Fruit fly (Drosophila melanogaster) whole organism, embryonic: ENCODE results near the gene IntS10.
A peak's percentile ranks its signal among the peaks of the same experiment; 100 is the strongest.

Source experiments
- Abd-B ChIP-seq: fragments of 200-800 bp; sonication (Bioruptor generic); optimal IDR thresholded peaks from 2 replicates; lab custom pipeline; 2018; ENCODE audit warnings: missing biosample characterization, mild to moderate bottlenecking, missing genetic modification characterization, moderate library complexity
- Aef1 ChIP-seq: fragments of 200-800 bp; sonication (Bioruptor generic); IDR thresholded peaks from 3 replicates; pipeline ENCODE4 v1.3.6; 2022; ENCODE audit warnings: missing biosample characterization, missing genetic modification characterization
- Antp ChIP-seq: fragments of 200-800 bp; sonication (Bioruptor generic); optimal IDR thresholded peaks from 3 replicates; lab custom pipeline; 2016; ENCODE audit warnings: missing biosample characterization, missing genetic modification characterization
- CG11560 ChIP-seq: fragments of 200-800 bp; sonication (Bioruptor generic); IDR thresholded peaks from 3 replicates; pipeline ENCODE4 v1.3.6; 2022; ENCODE audit warnings: missing biosample characterization, missing genetic modification characterization
- CG12104 ChIP-seq: fragments of 200-800 bp; sonication (Bioruptor generic); optimal IDR thresholded peaks from 3 replicates; lab custom pipeline; 2016; ENCODE audit warnings: missing biosample characterization, missing genetic modification characterization
- CG13775 ChIP-seq: fragments of 200-800 bp; sonication (Bioruptor generic); optimal IDR thresholded peaks from 3 replicates; lab custom pipeline; 2017; ENCODE audit warnings: missing biosample characterization, mild to moderate bottlenecking, missing genetic modification characterization
- CG14860 ChIP-seq: fragments of 200-800 bp; sonication (Bioruptor generic); IDR thresholded peaks from 3 replicates; pipeline ENCODE4 v1.3.6; 2022; ENCODE audit warnings: missing biosample characterization, missing genetic modification characterization; ENCODE audit not compliant: partially characterized antibody
- CG15073 ChIP-seq: fragments of 200-800 bp; sonication (Bioruptor generic); optimal IDR thresholded peaks from 2 replicates; lab custom pipeline; 2016; ENCODE audit warnings: missing biosample characterization, missing genetic modification characterization
- CG1603 ChIP-seq: fragments of 200-800 bp; sonication (Bioruptor generic); optimal IDR thresholded peaks from 2 replicates; lab custom pipeline; 2019; ENCODE audit warnings: missing biosample characterization, mild to moderate bottlenecking, missing genetic modification characterization, moderate library complexity
- CG18476 ChIP-seq: fragments of 200-800 bp; sonication (Bioruptor generic); optimal IDR thresholded peaks from 2 replicates; lab custom pipeline; 2016; ENCODE audit warnings: missing biosample characterization, mild to moderate bottlenecking, missing genetic modification characterization
- CG2875 ChIP-seq: fragments of 200-800 bp; sonication (Bioruptor generic); optimal IDR thresholded peaks from 2 replicates; lab custom pipeline; 2017; ENCODE audit warnings: missing biosample characterization, mild to moderate bottlenecking, missing genetic modification characterization, missing genetic modification reagents
- CG3407 ChIP-seq: fragments of 200-800 bp; sonication (Bioruptor generic); optimal IDR thresholded peaks from 2 replicates; lab custom pipeline; 2018; ENCODE audit warnings: missing biosample characterization, mild to moderate bottlenecking, missing genetic modification characterization
- CG34376 ChIP-seq: fragments of 200-800 bp; sonication (Bioruptor generic); optimal IDR thresholded peaks from 2 replicates; lab custom pipeline; 2018; ENCODE audit warnings: missing biosample characterization, mild to moderate bottlenecking, missing genetic modification characterization
- CG5245 ChIP-seq: fragments of 200-800 bp; sonication (Bioruptor generic); optimal IDR thresholded peaks from 3 replicates; lab custom pipeline; 2016; ENCODE audit warnings: missing biosample characterization, missing genetic modification characterization
- CG6175 ChIP-seq: fragments of 200-800 bp; sonication (Bioruptor generic); IDR thresholded peaks from 3 replicates; pipeline ENCODE4 v1.3.6; 2022; ENCODE audit warnings: missing biosample characterization, missing genetic modification characterization
- CG6654 ChIP-seq: fragments of 200-800 bp; sonication (Bioruptor generic); optimal IDR thresholded peaks from 2 replicates; lab custom pipeline; 2017; ENCODE audit warnings: missing biosample characterization, mild to moderate bottlenecking, missing genetic modification characterization
- CG7556 ChIP-seq: fragments of 200-800 bp; sonication (Bioruptor generic); optimal IDR thresholded peaks from 2 replicates; lab custom pipeline; 2017; ENCODE audit warnings: missing biosample characterization, mild to moderate bottlenecking, missing genetic modification characterization
- CG7839 ChIP-seq: fragments of 200-800 bp; sonication (Bioruptor generic); optimal IDR thresholded peaks from 3 replicates; lab custom pipeline; 2018; ENCODE audit warnings: missing biosample characterization, mild to moderate bottlenecking, missing genetic modification characterization, moderate library complexity
- CTCF ChIP-seq: fragments of 200-800 bp; sonication (Bioruptor generic); optimal IDR thresholded peaks from 2 replicates; lab custom pipeline; 2017; ENCODE audit warnings: missing biosample characterization, mild to moderate bottlenecking, missing genetic modification characterization, moderate library complexity
- ERR ChIP-seq: fragments of 200-800 bp; sonication (Bioruptor generic); optimal IDR thresholded peaks from 2 replicates; lab custom pipeline; 2016; ENCODE audit warnings: missing biosample characterization, missing genetic modification characterization
- Elba2 ChIP-seq: fragments of 200-800 bp; sonication (Bioruptor generic); optimal IDR thresholded peaks from 3 replicates; lab custom pipeline; 2016; ENCODE audit warnings: missing biosample characterization, missing genetic modification characterization
- Ets97D ChIP-seq: fragments of 200-800 bp; sonication (Bioruptor generic); optimal IDR thresholded peaks from 3 replicates; lab custom pipeline; 2016; ENCODE audit warnings: missing biosample characterization, missing genetic modification characterization
- Hmx ChIP-seq: fragments of 200-800 bp; sonication (Bioruptor generic); optimal IDR thresholded peaks from 2 replicates; lab custom pipeline; 2016; ENCODE audit warnings: missing biosample characterization, missing genetic modification characterization
- Kr ChIP-seq: fragments of 200-800 bp; sonication (Bioruptor generic); optimal IDR thresholded peaks from 2 replicates; lab custom pipeline; 2017; ENCODE audit warnings: missing biosample characterization, mild to moderate bottlenecking, missing genetic modification characterization
- Lpt ChIP-seq: fragments of >200 bp; optimal IDR thresholded peaks from 2 replicates; lab custom pipeline; 2018; ENCODE audit warnings: missing biosample characterization, missing genetic modification characterization
- Max ChIP-seq: fragments of 200-800 bp; sonication (Bioruptor generic); optimal IDR thresholded peaks from 2 replicates; lab custom pipeline; 2016; ENCODE audit warnings: missing biosample characterization, mild to moderate bottlenecking, missing genetic modification characterization
- Med ChIP-seq: fragments of 200-800 bp; sonication (Bioruptor generic); peaks from one replicate; lab custom pipeline; 2016; ENCODE audit warnings: missing biosample characterization, missing genetic modification characterization, mild to moderate bottlenecking, inconsistent platforms, moderate library complexity
- Nf-YC ChIP-seq: fragments of 200-800 bp; optimal IDR thresholded peaks from 3 replicates; lab custom pipeline; 2019; ENCODE audit warnings: missing biosample characterization, mild to moderate bottlenecking, missing genetic modification characterization, moderate library complexity
- Oaz ChIP-seq: fragments of 200-800 bp; sonication (Bioruptor generic); IDR thresholded peaks from 2 replicates; pipeline ENCODE4 v1.3.6; 2022; ENCODE audit warnings: missing biosample characterization, missing genetic modification characterization
- TFAM ChIP-seq: fragments of 200-800 bp; sonication (Bioruptor generic); optimal IDR thresholded peaks from 2 replicates; lab custom pipeline; 2017; ENCODE audit warnings: missing biosample characterization, missing genetic modification characterization, inconsistent platforms
- Xrp1 ChIP-seq: fragments of 200-800 bp; sonication (Bioruptor generic); IDR thresholded peaks from 2 replicates; pipeline ENCODE4 v1.3.6; 2022; ENCODE audit warnings: missing biosample characterization, missing genetic modification characterization
- ap ChIP-seq: fragments of 200-800 bp; sonication (Bioruptor generic); IDR thresholded peaks from 2 replicates; pipeline ENCODE4 v1.3.6; 2022; ENCODE audit warnings: missing biosample characterization, missing genetic modification characterization
- cad ChIP-seq: fragments of >200 bp; optimal IDR thresholded peaks from 2 replicates; lab custom pipeline; 2017; ENCODE audit warnings: missing biosample characterization, missing genetic modification characterization
- cato ChIP-seq: fragments of 200-800 bp; sonication (Bioruptor generic); optimal IDR thresholded peaks from 2 replicates; lab custom pipeline; 2016; ENCODE audit warnings: missing biosample characterization, missing genetic modification characterization, borderline replicate concordance
- corto ChIP-seq: fragments of 200-800 bp; sonication (Bioruptor generic); optimal IDR thresholded peaks from 2 replicates; lab custom pipeline; 2016; ENCODE audit warnings: missing biosample characterization, mild to moderate bottlenecking, missing genetic modification characterization, moderate library complexity
- ewg ChIP-seq: fragments of 200-800 bp; sonication (Bioruptor generic); optimal IDR thresholded peaks from 3 replicates; lab custom pipeline; 2017; ENCODE audit warnings: mild to moderate bottlenecking, missing biosample characterization, missing genetic modification reagents, missing genetic modification characterization
- fd3F ChIP-seq: fragments of 200-800 bp; sonication (Bioruptor generic); optimal IDR thresholded peaks from 2 replicates; lab custom pipeline; 2018; ENCODE audit warnings: missing biosample characterization, mild to moderate bottlenecking, missing genetic modification characterization, moderate library complexity
- gce ChIP-seq: fragments of 200-800 bp; sonication (Bioruptor generic); IDR thresholded peaks from 3 replicates; pipeline ENCODE4 v1.3.6; 2022; ENCODE audit warnings: missing biosample characterization, missing genetic modification characterization
- grn ChIP-seq: fragments of 200-800 bp; sonication (Bioruptor generic); optimal IDR thresholded peaks from 3 replicates; lab custom pipeline; 2017; ENCODE audit warnings: missing biosample characterization, missing genetic modification characterization
- her ChIP-seq: fragments of 200-800 bp; sonication (Bioruptor generic); optimal IDR thresholded peaks from 2 replicates; lab custom pipeline; 2016; ENCODE audit warnings: missing biosample characterization, missing genetic modification characterization
- inv ChIP-seq: fragments of 200-800 bp; sonication (Bioruptor generic); IDR thresholded peaks from 2 replicates; pipeline ENCODE4 v1.3.6; 2022; ENCODE audit warnings: missing biosample characterization, missing genetic modification characterization; ENCODE audit not compliant: partially characterized antibody
- mam ChIP-seq: fragments of 200-800 bp; sonication (Bioruptor generic); optimal IDR thresholded peaks from 3 replicates; lab custom pipeline; 2016; ENCODE audit warnings: missing biosample characterization, missing genetic modification characterization
- otp ChIP-seq: fragments of 200-800 bp; sonication (Bioruptor generic); IDR thresholded peaks from 3 replicates; pipeline ENCODE4, ENCODE4 v1.3.6; 2022; ENCODE audit warnings: missing biosample characterization, missing genetic modification characterization
- pb ChIP-seq: fragments of 200-800 bp; sonication (Bioruptor generic); optimal IDR thresholded peaks from 3 replicates; lab custom pipeline; 2016; ENCODE audit warnings: missing biosample characterization, missing genetic modification characterization
- ro ChIP-seq: fragments of 200-800 bp; sonication (Bioruptor generic); IDR thresholded peaks from 2 replicates; pipeline ENCODE4 v1.3.6; 2022; ENCODE audit warnings: missing biosample characterization, missing genetic modification characterization
- run ChIP-seq: fragments of 200-800 bp; sonication (Bioruptor generic); optimal IDR thresholded peaks from 3 replicates; lab custom pipeline; 2018; ENCODE audit warnings: missing biosample characterization, mild to moderate bottlenecking, missing genetic modification characterization
- sens-2 ChIP-seq: fragments of 200-800 bp; sonication (Bioruptor generic); IDR thresholded peaks from 2 replicates; pipeline ENCODE4 v1.3.6; 2022; ENCODE audit warnings: missing biosample characterization, missing genetic modification characterization
- sob ChIP-seq: fragments of 200-800 bp; sonication (Bioruptor generic); IDR thresholded peaks from 2 replicates; pipeline ENCODE4 v1.3.6; 2022; ENCODE audit warnings: missing biosample characterization, missing genetic modification characterization
- sqz ChIP-seq: fragments of 200-800 bp; sonication (Bioruptor generic); optimal IDR thresholded peaks from 3 replicates; lab custom pipeline; 2018; ENCODE audit warnings: missing biosample characterization, mild to moderate bottlenecking, missing genetic modification characterization
- toy ChIP-seq: fragments of 200-800 bp; sonication (Bioruptor generic); IDR thresholded peaks from 2 replicates; pipeline ENCODE4 v1.3.6; 2022; ENCODE audit warnings: missing biosample characterization, missing genetic modification characterization
- ttk ChIP-seq: fragments of 200-800 bp; sonication (Bioruptor generic); IDR thresholded peaks from 2 replicates; pipeline ENCODE4 v2.1.2; 2022; ENCODE audit warnings: missing biosample characterization, missing genetic modification characterization

The IntS10 gene

dm6 chr3L:3765782-3766520 lies 40.6 kb upstream of the IntS10 start (continued):
- peak; percentile 37 for TF ChIP-seq CG13775
- no peak for TF ChIP-seq Antp
- peak; percentile 3 for TF ChIP-seq corto (GFP tag; lab: Kevin White, UChicago)
- peak; percentile 56; the same call in 2 of the 3 replicates for TF ChIP-seq otp
- no peak for TF ChIP-seq gce
- TF ChIP-seq ewg = peak; percentile 69
- peak; percentile 82 for TF ChIP-seq fd3F
- TF ChIP-seq pb (GFP tag; lab: Kevin White, UChicago) = no peak
- peak; percentile 85 for TF ChIP-seq Med (GFP tag; lab: Kevin White, UChicago)
- TF ChIP-seq CTCF (GFP tag; lab: Kevin White, UChicago) = no peak
- TF ChIP-seq grn (GFP tag; lab: Kevin White, UChicago) = peak; percentile 49
- peak; percentile 75 for TF ChIP-seq Xrp1 (GFP tag; lab: Robert Waterston, UW)
- TF ChIP-seq Abd-B (GFP tag; lab: Kevin White, UChicago) = peak; percentile 70
- TF ChIP-seq Ets97D (GFP tag; lab: Kevin White, UChicago) = no peak
- no peak for TF ChIP-seq ro (GFP tag; lab: Robert Waterston, UW)
- no peak for TF ChIP-seq inv (GFP tag; lab: Robert Waterston, UW)
- no peak for TF ChIP-seq mam (GFP tag; lab: Kevin White, UChicago)
- no peak for TF ChIP-seq CG6175 (GFP tag; lab: Robert Waterston, UW)
- TF ChIP-seq ERR (GFP tag; lab: Kevin White, UChicago) = no peak
- no peak for TF ChIP-seq CG14860
- TF ChIP-seq cad (GFP tag; lab: Kevin White, UChicago) = no peak
- TF ChIP-seq CG2875 = peak; percentile 52
- peak; percentile 30 for TF ChIP-seq CG6654 (GFP tag; lab: Kevin White, UChicago)
- peak; percentile 62; the same call in 2 of the 3 replicates for TF ChIP-seq CG11560
- TF ChIP-seq cato = no peak
- no peak for TF ChIP-seq sens-2 (GFP tag; lab: Robert Waterston, UW)
- TF ChIP-seq CG7556 (GFP tag; lab: Kevin White, UChicago) = peak; percentile 79
- TF ChIP-seq CG18476 (GFP tag; lab: Kevin White, UChicago) = no peak
- TF ChIP-seq TFAM (GFP tag; lab: Kevin White, UChicago) = no peak
- peak; percentile 51 for TF ChIP-seq sqz (GFP tag; lab: Kevin White, UChicago)
- TF ChIP-seq CG3407 = peak; percentile 46
- TF ChIP-seq run (tag; lab: Kevin White, UChicago) = peak; percentile 43
- TF ChIP-seq Oaz (GFP tag; lab: Robert Waterston, UW) = peak; percentile 56; the same call in 1 of the 2 replicates
- TF ChIP-seq ap = peak; percentile 56
- no peak for TF ChIP-seq CG1603 (tag; lab: Kevin White, UChicago)
- TF ChIP-seq CG5245 (GFP tag; lab: Kevin White, UChicago) = no peak
- TF ChIP-seq Nf-YC (tag; lab: Kevin White, UChicago) = peak; percentile 76
- no peak for TF ChIP-seq Kr (GFP tag; lab: Kevin White, UChicago)
- TF ChIP-seq Lpt = no peak
- no peak for TF ChIP-seq CG15073 (GFP tag; lab: Kevin White, UChicago)
- no peak for TF ChIP-seq Max (GFP tag; lab: Kevin White, UChicago)
- 0 out of 2 replicates have a peak, but pooled peaks have one; percentile 12 for TF ChIP-seq toy (GFP tag; lab: Robert Waterston, UW)
- no peak for TF ChIP-seq Elba2 (GFP tag; lab: Kevin White, UChicago)
- peak; percentile 29 for TF ChIP-seq CG12104
- peak; percentile 73 for TF ChIP-seq sob
- no peak for TF ChIP-seq her (GFP tag; lab: Kevin White, UChicago)
- peak; percentile 54 for TF ChIP-seq Aef1 (GFP tag; lab: Robert Waterston, UW)
- peak; percentile 85 for TF ChIP-seq CG7839 (tag; lab: Kevin White, UChicago)
- TF ChIP-seq ttk (GFP tag; lab: Robert Waterston, UW) = peak; percentile 66
- TF ChIP-seq CG34376 (GFP tag; lab: Kevin White, UChicago) = peak; percentile 15
- peak; percentile 38 for TF ChIP-seq Hmx (GFP tag; lab: Kevin White, UChicago)
